Worm (Caenorhabditis elegans): ENCODE measurements around the gene vha-5.

DNA sequence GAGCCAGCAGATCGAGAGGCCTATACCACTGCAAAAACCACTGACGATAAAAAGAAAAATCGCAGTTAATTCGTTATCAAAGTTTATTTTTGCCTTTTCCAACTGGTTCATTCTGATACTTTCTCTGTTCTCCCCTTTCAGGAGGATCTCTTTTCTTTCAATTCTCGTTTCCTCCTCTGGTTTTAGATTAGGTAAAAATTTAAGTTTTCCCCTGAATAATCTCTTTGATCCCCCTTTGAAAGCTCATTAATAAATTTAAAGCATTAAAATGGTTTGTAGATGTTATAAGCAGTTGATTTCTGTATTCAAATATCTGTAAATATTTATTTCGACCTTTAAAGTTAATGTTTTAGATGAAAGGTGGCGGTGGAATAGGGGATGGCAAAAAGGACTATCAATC, 12.5 kb upstream of the vha-5 start, which contains the start of gene K07H8.2:
- no peak for TF ChIP-seq lir-3 (tag; optimal IDR thresholded peaks at IDR 0.05)
- no peak for TF ChIP-seq pqm-1 (tag; optimal IDR thresholded peaks at IDR 0.05)
- TF ChIP-seq hmg-1.1 (GFP tag; IDR thresholded peaks at IDR 0.05) = no peak
- TF ChIP-seq daf-19 (GFP tag; conservative IDR thresholded peaks at IDR 0.05) = no peak
- TF ChIP-seq vab-7 (GFP tag; IDR thresholded peaks at IDR 0.05) = no peak
- no peak for TF ChIP-seq ama-1 (optimal IDR thresholded peaks at IDR 0.05)
- TF ChIP-seq fkh-10 (GFP tag; optimal IDR thresholded peaks at IDR 0.05) = no peak
- no peak for TF ChIP-seq ces-1 (GFP tag; optimal IDR thresholded peaks at IDR 0.05)
- TF ChIP-seq lim-7 (GFP tag; IDR thresholded peaks at IDR 0.05) = no peak
